Fruit fly (Drosophila melanogaster) whole organism, embryonic: Measurements from ENCODE around the gene Nmdar2.
A peak's percentile ranks its signal among the peaks of the same experiment; 100 is the strongest.

Experiments used
- Antp ChIP-seq: fragments of 200-800 bp; sonication (Bioruptor generic); optimal IDR thresholded peaks from 3 replicates; lab custom pipeline; 2016; ENCODE audit warnings: missing biosample characterization, missing genetic modification characterization
- Blimp-1 ChIP-seq: fragments of 200-800 bp; sonication (Bioruptor generic); optimal IDR thresholded peaks from 3 replicates; lab custom pipeline; 2018; ENCODE audit warnings: missing biosample characterization, missing genetic modification characterization, mild to moderate bottlenecking, moderate library complexity, missing genetic modification reagents
- Bteb2 ChIP-seq: fragments of 200-800 bp; sonication (Bioruptor generic); optimal IDR thresholded peaks from 2 replicates; lab custom pipeline; 2016; ENCODE audit warnings: missing biosample characterization, missing genetic modification characterization
- CG1024 ChIP-seq: fragments of 200-800 bp; sonication (Bioruptor generic); IDR thresholded peaks from 2 replicates; pipeline ENCODE4 v1.3.6; 2022; ENCODE audit warnings: missing biosample characterization, missing genetic modification characterization
- CG10565 ChIP-seq: fragments of 200-800 bp; sonication (Bioruptor generic); optimal IDR thresholded peaks from 3 replicates; lab custom pipeline; 2016; ENCODE audit warnings: missing biosample characterization, mild to moderate bottlenecking, missing genetic modification characterization
- CG10654 ChIP-seq: fragments of 200-800 bp; sonication (Bioruptor generic); optimal IDR thresholded peaks from 2 replicates; lab custom pipeline; 2016; ENCODE audit warnings: missing biosample characterization, missing genetic modification characterization
- CG12391 ChIP-seq: fragments of 200-800 bp; sonication (Bioruptor generic); optimal IDR thresholded peaks from 3 replicates; lab custom pipeline; 2018; ENCODE audit warnings: missing biosample characterization, mild to moderate bottlenecking, missing genetic modification characterization, moderate library complexity
- CG12769 ChIP-seq: fragments of 200-800 bp; sonication (Bioruptor generic); optimal IDR thresholded peaks from 2 replicates; lab custom pipeline; 2019; ENCODE audit warnings: missing biosample characterization, mild to moderate bottlenecking, missing genetic modification characterization, moderate library complexity
- CG13424 ChIP-seq: fragments of 200-800 bp; sonication (Bioruptor generic); optimal IDR thresholded peaks from 2 replicates; lab custom pipeline; 2019; ENCODE audit warnings: missing biosample characterization, mild to moderate bottlenecking, missing genetic modification characterization, moderate library complexity
- CG14014 ChIP-seq: fragments of 200-800 bp; sonication (Bioruptor generic); IDR thresholded peaks from 2 replicates; pipeline ENCODE4 v1.3.6; 2022; ENCODE audit warnings: missing biosample characterization, missing genetic modification characterization
- CG14965 ChIP-seq: fragments of 200-800 bp; sonication (Bioruptor generic); optimal IDR thresholded peaks from 2 replicates; lab custom pipeline; 2016; ENCODE audit warnings: missing biosample characterization, missing genetic modification characterization, borderline replicate concordance
- CG15011 ChIP-seq: fragments of 200-800 bp; sonication (Bioruptor generic); optimal IDR thresholded peaks from 3 replicates; lab custom pipeline; 2018; ENCODE audit warnings: missing biosample characterization, mild to moderate bottlenecking, missing genetic modification characterization
- CG15696 ChIP-seq: fragments of 200-800 bp; sonication (Bioruptor generic); optimal IDR thresholded peaks from 2 replicates; lab custom pipeline; 2019; ENCODE audit warnings: missing biosample characterization, mild to moderate bottlenecking, missing genetic modification characterization, moderate library complexity
- CG17612 ChIP-seq: fragments of 200-800 bp; sonication (Bioruptor generic); IDR thresholded peaks from 2 replicates; pipeline ENCODE4 v1.3.6; 2022; ENCODE audit warnings: missing biosample characterization, missing genetic modification characterization
- CG2116 ChIP-seq: fragments of 200-800 bp; sonication (Bioruptor generic); optimal IDR thresholded peaks from 3 replicates; lab custom pipeline; 2018; ENCODE audit warnings: missing biosample characterization, mild to moderate bottlenecking, missing genetic modification characterization
- CG30403 ChIP-seq: fragments of 200-800 bp; sonication (Bioruptor generic); optimal IDR thresholded peaks from 3 replicates; lab custom pipeline; 2016; ENCODE audit warnings: missing biosample characterization, missing genetic modification characterization
- CG31365 ChIP-seq: fragments of 200-800 bp; sonication (Bioruptor generic); optimal IDR thresholded peaks from 2 replicates; lab custom pipeline; 2018; ENCODE audit warnings: missing biosample characterization, mild to moderate bottlenecking, missing genetic modification characterization
- CG3407 ChIP-seq: fragments of 200-800 bp; sonication (Bioruptor generic); optimal IDR thresholded peaks from 2 replicates; lab custom pipeline; 2018; ENCODE audit warnings: missing biosample characterization, mild to moderate bottlenecking, missing genetic modification characterization
- CG6254 ChIP-seq: fragments of 200-800 bp; sonication (Bioruptor generic); optimal IDR thresholded peaks from 3 replicates; lab custom pipeline; 2017; ENCODE audit warnings: mild to moderate bottlenecking, missing biosample characterization, missing genetic modification reagents, missing genetic modification characterization
- CG6272 ChIP-seq: fragments of 200-800 bp; sonication (Bioruptor generic); IDR thresholded peaks from 2 replicates; pipeline ENCODE4 v1.3.6; 2022; ENCODE audit warnings: missing biosample characterization, missing genetic modification characterization
- CG6813 ChIP-seq: fragments of 200-800 bp; sonication (Bioruptor generic); optimal IDR thresholded peaks from 2 replicates; lab custom pipeline; 2017; ENCODE audit warnings: missing biosample characterization, missing genetic modification characterization, mild to moderate bottlenecking, moderate library complexity, missing genetic modification reagents
- CG7271 ChIP-seq: fragments of 200-800 bp; sonication (Bioruptor generic); optimal IDR thresholded peaks from 2 replicates; lab custom pipeline; 2018; ENCODE audit warnings: missing biosample characterization, mild to moderate bottlenecking, missing genetic modification characterization, moderate library complexity
- CG7928 ChIP-seq: fragments of 200-800 bp; sonication (Bioruptor generic); optimal IDR thresholded peaks from 2 replicates; lab custom pipeline; 2017; ENCODE audit warnings: missing biosample characterization, mild to moderate bottlenecking, missing genetic modification characterization
- CG7963 ChIP-seq: fragments of 200-800 bp; sonication (Bioruptor generic); IDR thresholded peaks from 3 replicates; pipeline ENCODE4 v1.3.6; 2022; ENCODE audit warnings: missing biosample characterization, missing genetic modification characterization; ENCODE audit not compliant: partially characterized antibody
- CTCF ChIP-seq: fragments of 200-800 bp; sonication (Bioruptor generic); optimal IDR thresholded peaks from 2 replicates; lab custom pipeline; 2017; ENCODE audit warnings: missing biosample characterization, mild to moderate bottlenecking, missing genetic modification characterization, moderate library complexity
- D19A ChIP-seq: fragments of 200-800 bp; optimal IDR thresholded peaks from 3 replicates; lab custom pipeline; 2019; ENCODE audit warnings: missing biosample characterization, mild to moderate bottlenecking, missing genetic modification characterization, moderate library complexity
- Dbx ChIP-seq: fragments of 200-800 bp; sonication (Bioruptor generic); IDR thresholded peaks from 3 replicates; pipeline ENCODE4 v1.3.6; 2022; ENCODE audit warnings: missing biosample characterization, missing genetic modification characterization
- Drgx ChIP-seq: fragments of 200-800 bp; sonication (Bioruptor generic); IDR thresholded peaks from 2 replicates; pipeline ENCODE4 v1.3.6; 2022; ENCODE audit warnings: missing biosample characterization, missing genetic modification characterization
- ERR ChIP-seq: fragments of 200-800 bp; sonication (Bioruptor generic); optimal IDR thresholded peaks from 2 replicates; lab custom pipeline; 2016; ENCODE audit warnings: missing biosample characterization, missing genetic modification characterization
- Hmx ChIP-seq: fragments of 200-800 bp; sonication (Bioruptor generic); optimal IDR thresholded peaks from 2 replicates; lab custom pipeline; 2016; ENCODE audit warnings: missing biosample characterization, missing genetic modification characterization
- Hr51 ChIP-seq, 2 experiments: fragments of 200-800 bp; sonication (Bioruptor generic); optimal IDR thresholded peaks; 2 replicates in 1 of 2; 3 replicates in 1 of 2; lab custom pipeline; 2016 to 2018; ENCODE audit warnings: missing biosample characterization in 2 of 2, missing genetic modification characterization in 2 of 2, mild to moderate bottlenecking in 1 of 2, moderate library complexity in 1 of 2
- Jarid2 ChIP-seq: fragments of 200-800 bp; sonication (Bioruptor generic); optimal IDR thresholded peaks from 3 replicates; lab custom pipeline; 2017; ENCODE audit warnings: mild to moderate bottlenecking, missing biosample characterization, missing genetic modification reagents, missing genetic modification characterization
- Rfx ChIP-seq: fragments of 200-800 bp; sonication (Bioruptor generic); IDR thresholded peaks from 2 replicates; pipeline ENCODE4 v1.3.6; 2022; ENCODE audit warnings: missing biosample characterization, missing genetic modification characterization
- Six4 ChIP-seq: fragments of 200-800 bp; sonication (Bioruptor generic); optimal IDR thresholded peaks from 2 replicates; lab custom pipeline; 2016; ENCODE audit warnings: missing biosample characterization, missing genetic modification characterization
- abd-A ChIP-seq: fragments of 200-800 bp; sonication (Bioruptor generic); optimal IDR thresholded peaks from 3 replicates; lab custom pipeline; 2019; ENCODE audit warnings: missing biosample characterization, mild to moderate bottlenecking, missing genetic modification characterization, moderate library complexity
- ac ChIP-seq: fragments of 200-800 bp; sonication (Bioruptor generic); optimal IDR thresholded peaks from 3 replicates; lab custom pipeline; 2017; ENCODE audit warnings: missing biosample characterization, mild to moderate bottlenecking, missing genetic modification characterization
- ap ChIP-seq: fragments of 200-800 bp; sonication (Bioruptor generic); IDR thresholded peaks from 2 replicates; pipeline ENCODE4 v1.3.6; 2022; ENCODE audit warnings: missing biosample characterization, missing genetic modification characterization
- ato ChIP-seq: fragments of 200-800 bp; sonication (Bioruptor generic); IDR thresholded peaks from 2 replicates; pipeline ENCODE4 v1.3.6; 2022; ENCODE audit warnings: missing biosample characterization, missing genetic modification characterization; ENCODE audit not compliant: partially characterized antibody
- br ChIP-seq: fragments of >200 bp; optimal IDR thresholded peaks from 2 replicates; lab custom pipeline; 2017
- da ChIP-seq: fragments of 200-800 bp; sonication (Bioruptor generic); optimal IDR thresholded peaks from 2 replicates; lab custom pipeline; 2016; ENCODE audit warnings: missing biosample characterization, missing genetic modification characterization
- dati ChIP-seq: fragments of 200-800 bp; sonication (Bioruptor generic); IDR thresholded peaks from 2 replicates; pipeline ENCODE4 v1.3.6; 2022; ENCODE audit warnings: missing biosample characterization, missing genetic modification characterization
- dm ChIP-seq: fragments of 200-800 bp; sonication (Bioruptor generic); optimal IDR thresholded peaks from 3 replicates; lab custom pipeline; 2016; ENCODE audit warnings: missing biosample characterization, missing genetic modification characterization
- fd102C ChIP-seq: fragments of 200-800 bp; sonication (Bioruptor generic); optimal IDR thresholded peaks from 2 replicates; lab custom pipeline; 2018; ENCODE audit warnings: missing biosample characterization, mild to moderate bottlenecking, missing genetic modification characterization, moderate library complexity
- jigr1 ChIP-seq: fragments of 200-800 bp; sonication (Bioruptor generic); IDR thresholded peaks from 3 replicates; pipeline ENCODE4 v1.3.6; 2022; ENCODE audit warnings: missing biosample characterization, missing genetic modification characterization
- jing ChIP-seq: fragments of 200-800 bp; sonication (Bioruptor generic); optimal IDR thresholded peaks from 2 replicates; lab custom pipeline; 2018; ENCODE audit warnings: missing biosample characterization, mild to moderate bottlenecking, missing genetic modification characterization
- mam ChIP-seq: fragments of 200-800 bp; sonication (Bioruptor generic); optimal IDR thresholded peaks from 3 replicates; lab custom pipeline; 2016; ENCODE audit warnings: missing biosample characterization, missing genetic modification characterization
- pan ChIP-seq, 4 experiments: fragments of >200 bp in 3 of 4; fragments of 200-800 bp in 1 of 4; sonication (Bioruptor generic) in 1 of 4; optimal IDR thresholded peaks in 3 of 4; IDR thresholded peaks in 1 of 4; 2 replicates each; pipeline versions ENCODE4 v1.3.6 to Lab custom; 2017 to 2022; ENCODE audit warnings: missing biosample characterization in 2 of 4, missing genetic modification characterization in 2 of 4, mixed read lengths in 1 of 4
- ranshi ChIP-seq: fragments of 200-800 bp; sonication (Bioruptor generic); IDR thresholded peaks from 2 replicates; pipeline ENCODE4 v1.3.6; 2022; ENCODE audit warnings: missing biosample characterization, missing genetic modification characterization
- slp2 ChIP-seq: fragments of 200-800 bp; sonication (Bioruptor generic); optimal IDR thresholded peaks from 2 replicates; lab custom pipeline; 2016; ENCODE audit warnings: missing biosample characterization, missing genetic modification characterization
- ssp ChIP-seq: fragments of 200-800 bp; sonication (Bioruptor generic); IDR thresholded peaks from 2 replicates; pipeline ENCODE4 v1.3.6; 2022; ENCODE audit warnings: missing biosample characterization, missing genetic modification characterization
- wor ChIP-seq: fragments of 200-800 bp; sonication (Bioruptor generic); IDR thresholded peaks from 2 replicates; pipeline ENCODE4 v1.3.6; 2022; ENCODE audit warnings: missing biosample characterization, missing genetic modification characterization

Gene Nmdar2

dm6 chrX:1512753-1513226 is 5.2 kb upstream of the Nmdar2 start, which contains the start of gene CG14795 (continued):
- no peak for TF ChIP-seq CG6813
- peak; percentile 33; the same call in 1 of the 2 replicates for TF ChIP-seq CG6272 (GFP tag; lab: Robert Waterston, UW)
- TF ChIP-seq CTCF (GFP tag; lab: Kevin White, UChicago), result peak; percentile 66
- no peak for TF ChIP-seq CG15011 (GFP tag; lab: Kevin White, UChicago)
- TF ChIP-seq Six4, result no peak
- no peak for TF ChIP-seq Bteb2 (GFP tag; lab: Kevin White, UChicago)
- peak in 1 of 2 experiments; percentile 28 for TF ChIP-seq Hr51 (GFP tag; optimal IDR thresholded peaks at IDR 0.05; lab: Kevin White, UChicago)
- no peak for TF ChIP-seq CG1024 (GFP tag; lab: Robert Waterston, UW)
- peak; percentile 46 for TF ChIP-seq abd-A (tag; lab: Kevin White, UChicago)
- no peak for TF ChIP-seq ranshi (GFP tag; lab: Robert Waterston, UW)
- TF ChIP-seq CG13424, result peak; percentile 45
- no peak for TF ChIP-seq Drgx
- no peak for TF ChIP-seq slp2 (GFP tag; lab: Kevin White, UChicago)
- no peak for TF ChIP-seq CG3407
- no peak for TF ChIP-seq br
- no peak for TF ChIP-seq pan (optimal IDR thresholded peaks at IDR 0.05; lab: Kevin White, UChicago)
- no peak for TF ChIP-seq pan (GFP tag; optimal IDR thresholded peaks at IDR 0.05 in 1 of 2, IDR thresholded peaks at IDR 0.05 in 1 of 2)
- peak; percentile 6 for TF ChIP-seq ERR (GFP tag; lab: Kevin White, UChicago)
- peak; percentile 4 for TF ChIP-seq Blimp-1 (GFP tag; lab: Kevin White, UChicago)
- TF ChIP-seq CG31365 (tag; lab: Kevin White, UChicago), result no peak
- peak; percentile 23 for TF ChIP-seq CG12391 (tag; lab: Kevin White, UChicago)
- 0 out of 2 replicates have a peak, but pooled peaks have one; percentile 28 for TF ChIP-seq ssp
- TF ChIP-seq CG12769 (tag; lab: Kevin White, UChicago), result peak; percentile 49
- no peak for TF ChIP-seq CG6254
- TF ChIP-seq jing (GFP tag; lab: Kevin White, UChicago), result no peak
- TF ChIP-seq CG30403 (GFP tag; lab: Kevin White, UChicago), result peak; percentile 42
- TF ChIP-seq CG10654 (GFP tag; lab: Kevin White, UChicago), result no peak
- peak; percentile 83 for TF ChIP-seq ato (GFP tag; lab: Robert Waterston, UW)
- peak; percentile 31 for TF ChIP-seq mam (GFP tag; lab: Kevin White, UChicago)
- no peak for TF ChIP-seq CG14965 (GFP tag; lab: Kevin White, UChicago)
- TF ChIP-seq Dbx, result peak; percentile 65; the same call in 2 of the 3 replicates
- TF ChIP-seq CG7928 (GFP tag; lab: Kevin White, UChicago), result no peak
- no peak for TF ChIP-seq wor (GFP tag; lab: Robert Waterston, UW)
- no peak for TF ChIP-seq CG14014
- no peak for TF ChIP-seq ac (GFP tag; lab: Kevin White, UChicago)
- TF ChIP-seq da, result no peak
- TF ChIP-seq Jarid2, result no peak
- no peak for TF ChIP-seq ap
- TF ChIP-seq fd102C, result no peak
- peak; percentile 80 for TF ChIP-seq dm (GFP tag; lab: Kevin White, UChicago)
- TF ChIP-seq CG17612, result no peak
- no peak for TF ChIP-seq dati (GFP tag; lab: Robert Waterston, UW)
- peak; percentile 90 for TF ChIP-seq CG7963 (GFP tag; lab: Robert Waterston, UW)
- no peak for TF ChIP-seq CG7271 (tag; lab: Kevin White, UChicago)
- TF ChIP-seq CG2116 (GFP tag; lab: Kevin White, UChicago), result peak; percentile 93
- TF ChIP-seq jigr1, result no peak
- TF ChIP-seq D19A (tag; lab: Kevin White, UChicago), result no peak
- TF ChIP-seq CG15696, result no peak
- no peak for TF ChIP-seq CG10565 (GFP tag; lab: Kevin White, UChicago)
- no peak for TF ChIP-seq Hmx
- peak; percentile 30 for TF ChIP-seq Antp (GFP tag; lab: Kevin White, UChicago)
- peak; percentile 58 for TF ChIP-seq Rfx (GFP tag; lab: Robert Waterston, UW)
